Worm (Caenorhabditis elegans) whole organism, early embryonic: Measurements from ENCODE around the gene srsx-12.

Source experiments
- B0310.2 ChIP-seq: sonication (generic microtip); optimal IDR thresholded peaks from 2 replicates; lab custom pipeline; 2016; ENCODE audit warnings: mild to moderate bottlenecking, missing genetic modification characterization, missing compliant biosample characterization
- ama-1 ChIP-seq: fragments of 150-350 bp; optimal IDR thresholded peaks from 2 replicates; lab custom pipeline; 2014
- ceh-13 ChIP-seq: fragments of 200-800 bp; sonication (Bioruptor generic); optimal IDR thresholded peaks from 2 replicates; lab custom pipeline; 2018; ENCODE audit warnings: mild to moderate bottlenecking, missing genetic modification characterization, missing compliant biosample characterization
- ceh-36 ChIP-seq: sonication (generic microtip); optimal IDR thresholded peaks from 2 replicates; lab custom pipeline; 2016; ENCODE audit warnings: missing genetic modification characterization, inconsistent platforms, missing compliant biosample characterization
- ets-7 ChIP-seq: sonication (generic microtip); optimal IDR thresholded peaks from 2 replicates; lab custom pipeline; 2016; ENCODE audit warnings: missing genotype, missing genetic modification characterization, missing compliant biosample characterization
- flt-1 ChIP-seq: fragments of 200-800 bp; sonication (Bioruptor generic); IDR thresholded peaks from 2 replicates; pipeline ENCODE4 v1.3.6; 2022; ENCODE audit warnings: missing genetic modification characterization, missing compliant biosample characterization
- pes-1 ChIP-seq: fragments of 200-800 bp; sonication (Bioruptor generic); IDR thresholded peaks from 2 replicates; pipeline ENCODE4 v1.3.6; 2022; ENCODE audit warnings: missing genetic modification reagents, missing genetic modification characterization, missing compliant biosample characterization
- sea-1 ChIP-seq: fragments of 200-800 bp; sonication (Bioruptor generic); conservative IDR thresholded peaks from 2 replicates; pipeline ENCODE4 v1.3.6; 2022; ENCODE audit warnings: missing genetic modification characterization, missing compliant biosample characterization
- tbx-11 ChIP-seq: fragments of 200-800 bp; sonication (Bioruptor generic); IDR thresholded peaks from 2 replicates; pipeline ENCODE4 v1.3.6; 2022; ENCODE audit warnings: missing genetic modification characterization, missing compliant biosample characterization
- tbx-37 ChIP-seq: fragments of 200-800 bp; sonication (Bioruptor generic); conservative IDR thresholded peaks from 2 replicates; pipeline ENCODE4 v1.3.6; 2022; ENCODE audit warnings: missing genetic modification reagents, missing genetic modification characterization, missing compliant biosample characterization

DNA sequence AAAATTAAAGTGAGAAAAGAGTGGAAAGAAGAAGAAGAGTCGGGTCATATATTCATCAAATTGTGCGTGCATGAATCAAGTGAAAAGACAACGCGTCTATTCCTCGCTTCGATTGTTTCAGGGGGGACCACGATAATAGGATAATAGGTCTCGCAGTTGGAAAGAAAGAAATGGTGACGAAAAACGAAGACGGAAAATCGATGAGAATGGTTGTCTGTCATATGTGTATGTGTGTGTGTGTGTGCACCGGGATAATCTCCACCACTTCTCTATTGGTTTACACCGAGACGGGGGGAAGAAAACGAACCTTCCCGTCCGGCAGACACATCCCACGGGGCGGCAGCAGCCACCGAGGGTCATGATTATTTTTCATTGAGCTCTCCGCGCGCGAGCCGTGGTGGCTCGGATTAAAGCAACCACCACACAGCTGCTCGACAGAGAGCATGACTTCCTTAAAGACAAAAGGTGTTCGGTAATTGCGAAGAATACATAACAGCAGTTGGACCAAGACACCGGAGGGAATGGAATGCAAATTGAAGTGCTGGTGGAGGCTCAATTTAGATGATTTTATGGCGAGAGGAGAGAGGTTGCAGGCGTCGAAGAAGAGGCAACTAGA, 16.6 kb downstream of the srsx-12 start:
- TF ChIP-seq ama-1 (lab: Kevin White, UChicago) (no peak), ceh-36 (tag; lab: Kevin White, UChicago) (peak; percentile 45), pes-1 (GFP tag; lab: Robert Waterston, UW) (no peak), sea-1 (GFP tag; lab: Robert Waterston, UW) (no peak), flt-1 (no peak; the same call in 1 of the 2 replicates), ceh-13 (GFP tag; lab: Kevin White, UChicago) (no peak), B0310.2 (no peak), tbx-11 (GFP tag; lab: Robert Waterston, UW) (no peak), ets-7 (tag; lab: Kevin White, UChicago) (no peak), tbx-37 (GFP tag; lab: Robert Waterston, UW) (no peak)
